Worm (Caenorhabditis elegans): Measurements from ENCODE around the gene pbs-1.

- TF ChIP-seq cog-1 (tag; optimal IDR thresholded peaks at IDR 0.05) = no peak
- no peak for TF ChIP-seq med-1 (GFP tag; optimal IDR thresholded peaks at IDR 0.05; ENCODE audit: insufficient read depth)
- no peak for TF ChIP-seq ztf-23 (GFP tag; IDR thresholded peaks at IDR 0.05)
- no peak for TF ChIP-seq ref-1 (GFP tag; conservative IDR thresholded peaks at IDR 0.05)
- no peak for TF ChIP-seq T22C8.4 (GFP tag; IDR thresholded peaks at IDR 0.05)
- TF ChIP-seq klf-2 (GFP tag; conservative IDR thresholded peaks at IDR 0.05) = no peak
- TF ChIP-seq flt-1 (GFP tag; IDR thresholded peaks at IDR 0.05) = no peak
Measured at ce11 chrIV:1672398-1672797, 37.1 kb downstream of the pbs-1 start, which contains the start of gene Y41D4B.1.

Data from whole organism, midembryonic.